Fruit fly (Drosophila melanogaster) whole organism, embryonic: ENCODE measurements around the gene twe.

Experiments
- Aef1 ChIP-seq: fragments of 200-800 bp; sonication (Bioruptor generic); IDR thresholded peaks from 3 replicates; pipeline ENCODE4 v1.3.6; 2022; ENCODE audit warnings: missing biosample characterization, missing genetic modification characterization
- Atf-2 ChIP-seq: fragments of 200-800 bp; sonication (Bioruptor generic); optimal IDR thresholded peaks from 2 replicates; lab custom pipeline; 2016; ENCODE audit warnings: missing biosample characterization, missing genetic modification characterization
- B-H2 ChIP-seq: fragments of 200-800 bp; sonication (Bioruptor generic); optimal IDR thresholded peaks from 2 replicates; lab custom pipeline; 2018; ENCODE audit warnings: missing biosample characterization, mild to moderate bottlenecking, missing genetic modification characterization
- Bteb2 ChIP-seq: fragments of 200-800 bp; sonication (Bioruptor generic); optimal IDR thresholded peaks from 2 replicates; lab custom pipeline; 2016; ENCODE audit warnings: missing biosample characterization, missing genetic modification characterization
- CG10209 ChIP-seq: fragments of 200-800 bp; sonication (Bioruptor generic); optimal IDR thresholded peaks from 3 replicates; lab custom pipeline; 2017; ENCODE audit warnings: missing biosample characterization, mild to moderate bottlenecking, missing genetic modification characterization, missing genetic modification reagents
- CG10431 ChIP-seq: fragments of 200-800 bp; sonication (Bioruptor generic); optimal IDR thresholded peaks from 3 replicates; lab custom pipeline; 2018; ENCODE audit warnings: missing biosample characterization, mild to moderate bottlenecking, missing genetic modification characterization
- CG10543 ChIP-seq: fragments of 200-800 bp; sonication (Bioruptor generic); optimal IDR thresholded peaks from 3 replicates; lab custom pipeline; 2017; ENCODE audit warnings: missing biosample characterization, mild to moderate bottlenecking, missing genetic modification characterization, moderate library complexity
- CG11093 ChIP-seq: fragments of 200-800 bp; sonication (Bioruptor generic); IDR thresholded peaks from 3 replicates; pipeline ENCODE4 v1.3.6; 2022; ENCODE audit warnings: missing biosample characterization, missing genetic modification characterization
- CG11456 ChIP-seq: fragments of 200-800 bp; sonication (Bioruptor generic); IDR thresholded peaks from 3 replicates; pipeline ENCODE4 v1.3.6; 2022; ENCODE audit warnings: missing biosample characterization, missing genetic modification characterization
- CG11560 ChIP-seq: fragments of 200-800 bp; sonication (Bioruptor generic); IDR thresholded peaks from 3 replicates; pipeline ENCODE4 v1.3.6; 2022; ENCODE audit warnings: missing biosample characterization, missing genetic modification characterization
- CG1529 ChIP-seq: fragments of 200-800 bp; sonication (Bioruptor generic); optimal IDR thresholded peaks from 3 replicates; lab custom pipeline; 2018; ENCODE audit warnings: missing biosample characterization, missing genetic modification characterization
- CG15601 ChIP-seq: fragments of 200-800 bp; sonication (Bioruptor generic); optimal IDR thresholded peaks from 3 replicates; lab custom pipeline; 2019; ENCODE audit warnings: missing biosample characterization, mild to moderate bottlenecking, missing genetic modification characterization, moderate library complexity
- CG1603 ChIP-seq: fragments of 200-800 bp; sonication (Bioruptor generic); optimal IDR thresholded peaks from 2 replicates; lab custom pipeline; 2019; ENCODE audit warnings: missing biosample characterization, mild to moderate bottlenecking, missing genetic modification characterization, moderate library complexity
- CG16779 ChIP-seq: fragments of 200-800 bp; sonication (Bioruptor generic); IDR thresholded peaks from 2 replicates; pipeline ENCODE4 v1.3.6; 2022; ENCODE audit warnings: missing biosample characterization, missing genetic modification characterization
- CG17186 ChIP-seq: fragments of 200-800 bp; sonication (Bioruptor generic); optimal IDR thresholded peaks from 3 replicates; lab custom pipeline; 2017; ENCODE audit warnings: missing biosample characterization, missing genetic modification reagents, missing genetic modification characterization
- CG17361 ChIP-seq: fragments of 200-800 bp; sonication (Bioruptor generic); IDR thresholded peaks from 3 replicates; pipeline ENCODE4 v1.3.6; 2022; ENCODE audit warnings: missing biosample characterization, missing genetic modification characterization
- CG17829 ChIP-seq: fragments of 200-800 bp; optimal IDR thresholded peaks from 2 replicates; lab custom pipeline; 2019; ENCODE audit warnings: missing biosample characterization, mild to moderate bottlenecking, missing genetic modification characterization, moderate library complexity
- CG18011 ChIP-seq: fragments of 200-800 bp; sonication (Bioruptor generic); optimal IDR thresholded peaks from 2 replicates; lab custom pipeline; 2017; ENCODE audit warnings: missing biosample characterization, missing genetic modification characterization, mild to moderate bottlenecking, moderate library complexity, missing genotype
- CG2120 ChIP-seq: fragments of 200-800 bp; sonication (Bioruptor generic); optimal IDR thresholded peaks from 3 replicates; lab custom pipeline; 2016; ENCODE audit warnings: missing biosample characterization, missing genetic modification characterization
- CG2202 ChIP-seq: fragments of 200-800 bp; sonication (Bioruptor generic); optimal IDR thresholded peaks from 2 replicates; lab custom pipeline; 2018; ENCODE audit warnings: missing biosample characterization, mild to moderate bottlenecking, missing genetic modification characterization
- CG33557 ChIP-seq: fragments of 200-800 bp; sonication (Bioruptor generic); optimal IDR thresholded peaks from 2 replicates; lab custom pipeline; 2019; ENCODE audit warnings: missing biosample characterization, mild to moderate bottlenecking, missing genetic modification characterization, moderate library complexity
- CG3838 ChIP-seq: fragments of 200-800 bp; sonication (Bioruptor generic); optimal IDR thresholded peaks from 3 replicates; lab custom pipeline; 2016; ENCODE audit warnings: missing biosample characterization, missing genetic modification characterization
- CG4730 ChIP-seq: fragments of 200-800 bp; sonication (Bioruptor generic); IDR thresholded peaks from 2 replicates; pipeline ENCODE4 v1.3.6; 2022; ENCODE audit warnings: missing biosample characterization, missing genetic modification characterization
- CG5953 ChIP-seq: fragments of 200-800 bp; sonication (Bioruptor generic); IDR thresholded peaks from 2 replicates; pipeline ENCODE4 v1.3.6; 2022; ENCODE audit warnings: missing biosample characterization, missing genetic modification characterization
- ERR ChIP-seq: fragments of 200-800 bp; sonication (Bioruptor generic); optimal IDR thresholded peaks from 2 replicates; lab custom pipeline; 2016; ENCODE audit warnings: missing biosample characterization, missing genetic modification characterization
- Elba2 ChIP-seq: fragments of 200-800 bp; sonication (Bioruptor generic); optimal IDR thresholded peaks from 3 replicates; lab custom pipeline; 2016; ENCODE audit warnings: missing biosample characterization, missing genetic modification characterization
- HLH3B ChIP-seq: fragments of 200-800 bp; sonication (Bioruptor generic); IDR thresholded peaks from 2 replicates; pipeline ENCODE4 v1.3.6; 2022; ENCODE audit warnings: missing biosample characterization, missing genetic modification characterization
- Mrtf ChIP-seq: fragments of 200-800 bp; sonication (Bioruptor generic); IDR thresholded peaks from 3 replicates; pipeline ENCODE4 v1.3.6; 2022; ENCODE audit warnings: missing biosample characterization, missing genetic modification characterization
- Nf-YA ChIP-seq: fragments of 200-800 bp; sonication (Bioruptor generic); IDR thresholded peaks from 2 replicates; pipeline ENCODE4 v1.3.6; 2022; ENCODE audit warnings: missing biosample characterization, missing genetic modification characterization
- Oli ChIP-seq: fragments of 200-800 bp; sonication (Bioruptor generic); optimal IDR thresholded peaks from 2 replicates; lab custom pipeline; 2018; ENCODE audit warnings: missing biosample characterization, mild to moderate bottlenecking, missing genetic modification characterization, moderate library complexity
- PHDP ChIP-seq: fragments of 200-800 bp; sonication (Bioruptor generic); optimal IDR thresholded peaks from 3 replicates; lab custom pipeline; 2018; ENCODE audit warnings: missing biosample characterization, mild to moderate bottlenecking, missing genetic modification characterization, moderate library complexity
- ac ChIP-seq: fragments of 200-800 bp; sonication (Bioruptor generic); optimal IDR thresholded peaks from 3 replicates; lab custom pipeline; 2017; ENCODE audit warnings: missing biosample characterization, mild to moderate bottlenecking, missing genetic modification characterization
- bowl ChIP-seq: fragments of 200-800 bp; sonication (Bioruptor generic); IDR thresholded peaks from 2 replicates; pipeline ENCODE4 v1.3.6; 2022; ENCODE audit warnings: missing biosample characterization, missing genetic modification characterization
- cas ChIP-seq: fragments of 200-800 bp; sonication (Bioruptor generic); IDR thresholded peaks from 2 replicates; pipeline ENCODE4 v1.3.6; 2022; ENCODE audit warnings: missing biosample characterization, missing genetic modification characterization
- cwo ChIP-seq: fragments of 200-800 bp; sonication (Bioruptor generic); optimal IDR thresholded peaks from 3 replicates; lab custom pipeline; 2017; ENCODE audit warnings: missing biosample characterization, missing genetic modification characterization, mild to moderate bottlenecking, moderate library complexity, missing genetic modification reagents
- ems ChIP-seq: fragments of 200-800 bp; sonication (Bioruptor generic); optimal IDR thresholded peaks from 3 replicates; lab custom pipeline; 2016; ENCODE audit warnings: missing biosample characterization, missing genetic modification characterization
- ftz-f1 ChIP-seq: fragments of 200-800 bp; sonication (Bioruptor generic); optimal IDR thresholded peaks from 2 replicates; lab custom pipeline; 2016; ENCODE audit warnings: missing biosample characterization, missing genetic modification characterization
- gcm2 ChIP-seq: fragments of 200-800 bp; sonication (Bioruptor generic); optimal IDR thresholded peaks from 2 replicates; lab custom pipeline; 2016; ENCODE audit warnings: missing biosample characterization, missing genetic modification characterization
- gsb-n ChIP-seq: fragments of 200-800 bp; sonication (Bioruptor generic); optimal IDR thresholded peaks from 3 replicates; lab custom pipeline; 2018; ENCODE audit warnings: missing biosample characterization, mild to moderate bottlenecking, missing genetic modification characterization
- hkb ChIP-seq, 2 experiments: fragments of 200-800 bp in 1 of 2; fragments of >200 bp in 1 of 2; sonication (Bioruptor generic) in 1 of 2; IDR thresholded peaks in 1 of 2; optimal IDR thresholded peaks in 1 of 2; 2 replicates each; pipeline versions ENCODE4 v1.3.6 to Lab custom; 2017 to 2022; ENCODE audit warnings: missing biosample characterization in 1 of 2, missing genetic modification characterization in 1 of 2
- inv ChIP-seq: fragments of 200-800 bp; sonication (Bioruptor generic); IDR thresholded peaks from 2 replicates; pipeline ENCODE4 v1.3.6; 2022; ENCODE audit warnings: missing biosample characterization, missing genetic modification characterization; ENCODE audit not compliant: partially characterized antibody
- kah ChIP-seq: fragments of 200-800 bp; sonication (Bioruptor generic); optimal IDR thresholded peaks from 2 replicates; lab custom pipeline; 2018; ENCODE audit warnings: missing biosample characterization, mild to moderate bottlenecking, missing genetic modification characterization
- org-1 ChIP-seq: fragments of 200-800 bp; sonication (Bioruptor generic); optimal IDR thresholded peaks from 2 replicates; lab custom pipeline; 2017; ENCODE audit warnings: missing biosample characterization, missing genetic modification characterization
- pum ChIP-seq: fragments of 200-800 bp; sonication (Bioruptor generic); optimal IDR thresholded peaks from 2 replicates; lab custom pipeline; 2016; ENCODE audit warnings: missing biosample characterization, missing genetic modification characterization
- schlank ChIP-seq: fragments of 200-800 bp; sonication (Bioruptor generic); optimal IDR thresholded peaks from 2 replicates; lab custom pipeline; 2018; ENCODE audit warnings: missing biosample characterization, mild to moderate bottlenecking, missing genetic modification characterization
- sens-2 ChIP-seq: fragments of 200-800 bp; sonication (Bioruptor generic); IDR thresholded peaks from 2 replicates; pipeline ENCODE4 v1.3.6; 2022; ENCODE audit warnings: missing biosample characterization, missing genetic modification characterization
- ssp ChIP-seq: fragments of 200-800 bp; sonication (Bioruptor generic); IDR thresholded peaks from 2 replicates; pipeline ENCODE4 v1.3.6; 2022; ENCODE audit warnings: missing biosample characterization, missing genetic modification characterization
- tna ChIP-seq: fragments of 200-800 bp; sonication (Bioruptor generic); IDR thresholded peaks from 2 replicates; pipeline ENCODE4 v1.3.6; 2022; ENCODE audit warnings: missing biosample characterization, missing genetic modification characterization; ENCODE audit not compliant: partially characterized antibody
- zfh2 ChIP-seq: fragments of 200-800 bp; sonication (Bioruptor generic); optimal IDR thresholded peaks from 2 replicates; lab custom pipeline; 2016; ENCODE audit warnings: missing biosample characterization, missing genetic modification characterization

The twe gene

dm6 chr2L:16257227-16258071 lies 4.2 kb downstream of the twe start, which contains the start of the genes PRL-1 and EndoGI (continued):
- peak; percentile 99 for TF ChIP-seq inv
- TF ChIP-seq Oli (tag; lab: Kevin White, UChicago): peak; percentile 57
- 0 out of 2 replicates have a peak, but pooled peaks have one; percentile 44 for TF ChIP-seq cas (GFP tag; lab: Robert Waterston, UW)
- peak; percentile 67 for TF ChIP-seq CG10209
- peak; percentile 43 for TF ChIP-seq CG17186 (GFP tag; lab: Kevin White, UChicago)
- no peak for TF ChIP-seq Atf-2 (GFP tag; lab: Kevin White, UChicago)
- no peak for TF ChIP-seq ftz-f1 (GFP tag; lab: Kevin White, UChicago)
- TF ChIP-seq CG17361 (GFP tag; lab: Robert Waterston, UW): peak; percentile 85
- TF ChIP-seq CG11093: no peak
- TF ChIP-seq pum (GFP tag; lab: Kevin White, UChicago): no peak
- peak; percentile 91 for TF ChIP-seq CG17829 (tag; lab: Kevin White, UChicago)
- TF ChIP-seq CG16779 (GFP tag; lab: Robert Waterston, UW): no peak
- peak; percentile 74 for TF ChIP-seq CG10543
- peak; percentile 50 for TF ChIP-seq zfh2 (GFP tag; lab: Kevin White, UChicago)
- peak; percentile 44 for TF ChIP-seq Elba2 (GFP tag; lab: Kevin White, UChicago)
- no peak; the same call in 1 of the 2 replicates for TF ChIP-seq bowl
- peak; percentile 57; the same call in 1 of the 2 replicates for TF ChIP-seq sens-2 (GFP tag; lab: Robert Waterston, UW)
- no peak for TF ChIP-seq CG11456 (GFP tag; lab: Robert Waterston, UW)
- TF ChIP-seq CG10431 (GFP tag; lab: Kevin White, UChicago): peak; percentile 39
- TF ChIP-seq schlank (tag; lab: Kevin White, UChicago): no peak
- TF ChIP-seq Bteb2 (GFP tag; lab: Kevin White, UChicago): no peak
- TF ChIP-seq CG1529 (GFP tag; lab: Kevin White, UChicago): peak; percentile 4
- no peak for TF ChIP-seq org-1 (GFP tag; lab: Kevin White, UChicago)
- peak; percentile 72 for TF ChIP-seq gsb-n
- no peak for TF ChIP-seq ac (GFP tag; lab: Kevin White, UChicago)
- no peak for TF ChIP-seq CG5953
- TF ChIP-seq CG15601 (tag; lab: Kevin White, UChicago): peak; percentile 76
- TF ChIP-seq B-H2 (GFP tag; lab: Kevin White, UChicago): peak; percentile 81
- no peak for TF ChIP-seq CG3838
- TF ChIP-seq ssp (GFP tag; lab: Robert Waterston, UW): no peak
- TF ChIP-seq cwo: peak; percentile 70
- TF ChIP-seq Aef1 (GFP tag; lab: Robert Waterston, UW): no peak; the same call in 2 of the 3 replicates
- TF ChIP-seq CG18011 (GFP tag; lab: Kevin White, UChicago): peak; percentile 90
- no peak for TF ChIP-seq CG2202
- TF ChIP-seq gcm2 (GFP tag; lab: Kevin White, UChicago): no peak
- TF ChIP-seq CG4730 (GFP tag; lab: Robert Waterston, UW): peak; percentile 56; the same call in 1 of the 2 replicates
- peak; percentile 94 for TF ChIP-seq PHDP (tag; lab: Kevin White, UChicago)
- TF ChIP-seq kah (GFP tag; lab: Kevin White, UChicago): peak; percentile 48
- TF ChIP-seq CG2120: peak; percentile 71
- TF ChIP-seq tna (GFP tag; lab: Robert Waterston, UW): peak; percentile 100
- TF ChIP-seq Nf-YA (GFP tag; lab: Robert Waterston, UW): peak; percentile 18
- TF ChIP-seq CG1603 (tag; lab: Kevin White, UChicago): peak; percentile 70
- no peak for TF ChIP-seq Mrtf (GFP tag; lab: Robert Waterston, UW)
- peak; percentile 49 for TF ChIP-seq CG33557 (GFP tag; lab: Kevin White, UChicago)
- no peak for TF ChIP-seq ems (GFP tag; lab: Kevin White, UChicago)
- peak; percentile 100 for TF ChIP-seq CG11560 (tag; lab: Robert Waterston, UW)
- TF ChIP-seq HLH3B (GFP tag; lab: Robert Waterston, UW): peak; percentile 84; the same call in 1 of the 2 replicates
- TF ChIP-seq hkb (optimal IDR thresholded peaks at IDR 0.05; lab: Kevin White, UChicago): no peak
- TF ChIP-seq hkb (GFP tag; IDR thresholded peaks at IDR 0.05; lab: Robert Waterston, UW): peak; percentile 83
- TF ChIP-seq ERR (GFP tag; lab: Kevin White, UChicago): no peak
